Worm (Caenorhabditis elegans) whole organism, L4 larva: ENCODE data around the gene Y38F2AR.10.

Experiments used
- F10B5.3 ChIP-seq: sonication (generic microtip); optimal IDR thresholded peaks from 2 replicates; lab custom pipeline; 2016; ENCODE audit warnings: mild to moderate bottlenecking, missing genetic modification characterization, missing compliant biosample characterization
- F26F4.8 ChIP-seq: fragments of 200-800 bp; sonication (Bioruptor generic); conservative IDR thresholded peaks from 2 replicates; pipeline ENCODE4 v1.3.6; 2022; ENCODE audit warnings: missing genetic modification characterization, missing compliant biosample characterization
- F37D6.2 ChIP-seq: sonication (generic microtip); optimal IDR thresholded peaks from 2 replicates; lab custom pipeline; 2016; ENCODE audit warnings: mild to moderate bottlenecking, missing genetic modification characterization, missing compliant biosample characterization
- F44E2.7 ChIP-seq: fragments of 200-800 bp; sonication (Bioruptor generic); IDR thresholded peaks from 2 replicates; pipeline ENCODE4 v2.1.2; 2022; ENCODE audit warnings: missing genetic modification characterization, missing compliant biosample characterization
- T20F7.1 ChIP-seq: fragments of 200-800 bp; sonication (Bioruptor generic); optimal IDR thresholded peaks from 2 replicates; lab custom pipeline; 2018; ENCODE audit warnings: mild to moderate bottlenecking, missing genetic modification characterization, missing compliant biosample characterization
- T26A8.4 ChIP-seq: fragments of 200-800 bp; sonication (Bioruptor generic); IDR thresholded peaks from 2 replicates; pipeline ENCODE4 v1.3.6; 2022; ENCODE audit warnings: missing genetic modification characterization, missing compliant biosample characterization
- Y48G9A.11 ChIP-seq: fragments of 200-800 bp; sonication (Bioruptor generic); IDR thresholded peaks from 2 replicates; pipeline ENCODE4 v1.3.6; 2022; ENCODE audit warnings: missing genetic modification reagents, missing genetic modification characterization, missing compliant biosample characterization
- ZK546.5 ChIP-seq, 2 experiments: sonication (generic microtip); optimal IDR thresholded peaks; 2 replicates each; lab custom pipeline; 2017; ENCODE audit warnings: missing biosample characterization in 2 of 2, missing genetic modification characterization in 2 of 2
- ceh-32 ChIP-seq: sonication (generic microtip); optimal IDR thresholded peaks from 2 replicates; lab custom pipeline; 2016; ENCODE audit warnings: mild to moderate bottlenecking, missing genetic modification characterization, missing compliant biosample characterization; ENCODE audit not compliant: poor library complexity
- ceh-82 ChIP-seq: sonication (generic microtip); optimal IDR thresholded peaks from 2 replicates; lab custom pipeline; 2017; ENCODE audit warnings: missing biosample characterization, missing genetic modification characterization
- ces-1 ChIP-seq: fragments of 150-350 bp; sonication (generic microtip); optimal IDR thresholded peaks from 4 replicates; lab custom pipeline; 2014; ENCODE audit warnings: missing biosample characterization, missing genetic modification reagents, missing genetic modification characterization
- cey-2 ChIP-seq: sonication (generic microtip); optimal IDR thresholded peaks from 3 replicates; lab custom pipeline; 2017; ENCODE audit warnings: missing genetic modification characterization, mild to moderate bottlenecking, missing compliant biosample characterization, antibody characterized with exemption, borderline replicate concordance; ENCODE audit not compliant: insufficient read depth
- ctbp-1 ChIP-seq: fragments of 200-800 bp; sonication (Bioruptor generic); IDR thresholded peaks from 2 replicates; pipeline ENCODE4 v1.3.6; 2022; ENCODE audit warnings: missing genetic modification reagents, missing genetic modification characterization, missing compliant biosample characterization
- daf-16 ChIP-seq, 3 experiments: sonication (generic microtip); optimal IDR thresholded peaks; 2 replicates each; lab custom pipeline; 2016 to 2017; ENCODE audit warnings: missing genetic modification characterization in 3 of 3, missing genetic modification reagents in 3 of 3, mild to moderate bottlenecking in 2 of 3, missing compliant biosample characterization in 2 of 3, missing biosample characterization in 1 of 3, moderate library complexity in 1 of 3
- daf-8 ChIP-seq: fragments of 200-800 bp; sonication (Bioruptor generic); IDR thresholded peaks from 2 replicates; pipeline ENCODE4 v1.3.6; 2022; ENCODE audit warnings: missing genetic modification characterization, missing compliant biosample characterization
- duxl-1 ChIP-seq: sonication (generic microtip); optimal IDR thresholded peaks from 2 replicates; lab custom pipeline; 2016; ENCODE audit warnings: mild to moderate bottlenecking, missing genetic modification characterization, moderate library complexity, missing compliant biosample characterization; ENCODE audit not compliant: poor library complexity
- egl-27 ChIP-seq: sonication (generic microtip); optimal IDR thresholded peaks from 3 replicates; lab custom pipeline; 2017; ENCODE audit warnings: missing biosample characterization, missing genetic modification reagents, missing genetic modification characterization
- egl-43 ChIP-seq: fragments of 200-800 bp; sonication (Bioruptor generic); IDR thresholded peaks from 2 replicates; pipeline ENCODE4 v1.3.6; 2022; ENCODE audit warnings: missing genetic modification reagents, missing genetic modification characterization, missing compliant biosample characterization
- fos-1 ChIP-seq: fragments of 150-350 bp; optimal IDR thresholded peaks from 2 replicates; lab custom pipeline; 2014; ENCODE audit warnings: missing biosample characterization, missing genetic modification characterization
- hif-1 ChIP-seq, 2 experiments: sonication (generic microtip); optimal IDR thresholded peaks; 2 replicates each; lab custom pipeline; 2016 to 2017; ENCODE audit warnings: missing compliant biosample characterization in 2 of 2, missing genetic modification characterization in 2 of 2, missing genetic modification reagents in 2 of 2, missing genotype in 2 of 2, mild to moderate bottlenecking in 1 of 2
- hlh-30 ChIP-seq: sonication (generic microtip); optimal IDR thresholded peaks from 2 replicates; lab custom pipeline; 2017; ENCODE audit warnings: antibody characterized with exemption, mild to moderate bottlenecking, missing genetic modification characterization, missing compliant biosample characterization; ENCODE audit not compliant: insufficient read depth
- hmg-1.1 ChIP-seq: fragments of 200-800 bp; sonication (Bioruptor generic); IDR thresholded peaks from 2 replicates; pipeline ENCODE4 v1.3.6; 2022; ENCODE audit warnings: missing genetic modification reagents, missing genetic modification characterization, missing compliant biosample characterization
- jun-1 ChIP-seq: fragments of 150-350 bp; optimal IDR thresholded peaks from 2 replicates; lab custom pipeline; 2014; ENCODE audit warnings: missing biosample characterization, missing genetic modification reagents, missing genetic modification characterization
- lin-15B ChIP-seq: fragments of 150-350 bp; sonication (generic microtip); optimal IDR thresholded peaks from 3 replicates; lab custom pipeline; 2014; ENCODE audit warnings: missing biosample characterization, missing genetic modification characterization
- lin-29 ChIP-seq: fragments of 200-800 bp; sonication (Bioruptor generic); IDR thresholded peaks from 2 replicates; pipeline ENCODE4 v1.3.6; 2022; ENCODE audit warnings: missing genetic modification reagents, missing genetic modification characterization, missing compliant biosample characterization
- lin-38 ChIP-seq: fragments of 200-800 bp; sonication (Bioruptor generic); IDR thresholded peaks from 2 replicates; pipeline ENCODE4 v1.3.6; 2022; ENCODE audit warnings: missing genetic modification reagents, missing genetic modification characterization, missing compliant biosample characterization
- lsy-2 ChIP-seq, 2 experiments: fragments of 150-350 bp in 1 of 2; sonication (generic microtip) in 1 of 2; optimal IDR thresholded peaks; 2 replicates each; lab custom pipeline; 2014 to 2017; ENCODE audit warnings: missing biosample characterization in 2 of 2, missing genetic modification characterization in 2 of 2
- madf-5 ChIP-seq, 2 experiments: fragments of 200-800 bp; sonication (Bioruptor generic); IDR thresholded peaks; 2 replicates each; pipeline ENCODE4 v1.3.6; 2022; ENCODE audit warnings: missing compliant biosample characterization in 2 of 2, missing genetic modification characterization in 2 of 2
- mdl-1 ChIP-seq, 2 experiments: fragments of 150-350 bp in 1 of 2; sonication (generic microtip) in 1 of 2; optimal IDR thresholded peaks; 2 replicates each; lab custom pipeline; 2014 to 2017; ENCODE audit warnings: missing biosample characterization in 2 of 2, missing genetic modification characterization in 2 of 2
- mdt-29 ChIP-seq: fragments of 200-800 bp; sonication (Bioruptor generic); IDR thresholded peaks from 2 replicates; pipeline ENCODE4 v1.3.6; 2022; ENCODE audit warnings: missing genetic modification reagents, missing genetic modification characterization, missing compliant biosample characterization
- mep-1 ChIP-seq: fragments of 150-350 bp; sonication (generic microtip); optimal IDR thresholded peaks from 3 replicates; lab custom pipeline; 2014; ENCODE audit warnings: missing biosample characterization, missing genetic modification characterization
- mxl-2 ChIP-seq: fragments of 200-800 bp; sonication (Bioruptor generic); conservative IDR thresholded peaks from 2 replicates; pipeline ENCODE4 v1.3.6; 2022; ENCODE audit warnings: missing genetic modification reagents, missing genetic modification characterization, missing compliant biosample characterization
- mxl-3 ChIP-seq: fragments of 200-800 bp; sonication (Bioruptor generic); optimal IDR thresholded peaks from 2 replicates; lab custom pipeline; 2018; ENCODE audit warnings: mild to moderate bottlenecking, missing genetic modification characterization, missing compliant biosample characterization
- nhr-102 ChIP-seq: sonication (generic microtip); optimal IDR thresholded peaks from 2 replicates; lab custom pipeline; 2016; ENCODE audit warnings: mild to moderate bottlenecking, missing genetic modification characterization, moderate library complexity, missing compliant biosample characterization
- nhr-237 ChIP-seq: sonication (generic microtip); optimal IDR thresholded peaks from 2 replicates; lab custom pipeline; 2017; ENCODE audit warnings: missing biosample characterization, missing genetic modification characterization
- nhr-25 ChIP-seq: sonication (generic microtip); optimal IDR thresholded peaks from 2 replicates; lab custom pipeline; 2017; ENCODE audit warnings: missing genetic modification characterization, mild to moderate bottlenecking, missing compliant biosample characterization, antibody characterized with exemption, moderate library complexity, borderline replicate concordance; ENCODE audit not compliant: insufficient read depth
- nhr-48 ChIP-seq: sonication (generic microtip); optimal IDR thresholded peaks from 2 replicates; lab custom pipeline; 2016; ENCODE audit warnings: mild to moderate bottlenecking, missing genetic modification characterization, missing compliant biosample characterization
- nhr-76 ChIP-seq: fragments of 150-350 bp; optimal IDR thresholded peaks from 2 replicates; lab custom pipeline; 2014; ENCODE audit warnings: missing biosample characterization, missing genetic modification characterization
- pqm-1 ChIP-seq: sonication (generic microtip); optimal IDR thresholded peaks from 2 replicates; lab custom pipeline; 2017; ENCODE audit warnings: missing biosample characterization, missing genetic modification characterization
- rbr-2 ChIP-seq: sonication (generic microtip); optimal IDR thresholded peaks from 2 replicates; lab custom pipeline; 2016; ENCODE audit warnings: missing genotype, missing genetic modification characterization, missing compliant biosample characterization
- skn-1 ChIP-seq: fragments of 150-350 bp; optimal IDR thresholded peaks from 2 replicates; lab custom pipeline; 2014; ENCODE audit warnings: missing biosample characterization, missing genetic modification characterization
- snpc-1.2 ChIP-seq: fragments of 200-800 bp; sonication (Bioruptor generic); IDR thresholded peaks from 2 replicates; pipeline ENCODE4 v1.3.6; 2022; ENCODE audit warnings: missing genetic modification reagents, missing genetic modification characterization, missing compliant biosample characterization
- unc-130 ChIP-seq: sonication (generic microtip); optimal IDR thresholded peaks from 2 replicates; lab custom pipeline; 2016; ENCODE audit warnings: missing genetic modification reagents, missing genetic modification characterization, missing compliant biosample characterization
- unc-62 ChIP-seq, 3 experiments: fragments of 150-350 bp in 1 of 3; sonication (generic microtip); optimal IDR thresholded peaks in 2 of 3; peaks in 1 of 3; 1 replicate in 1 of 3; 2 replicates in 2 of 3; lab custom pipeline; 2014 to 2017; ENCODE audit warnings: missing biosample characterization in 3 of 3, missing genetic modification characterization in 3 of 3, missing genetic modification reagents in 3 of 3, missing genotype in 1 of 3
- zag-1 ChIP-seq: fragments of 150-350 bp; optimal IDR thresholded peaks from 2 replicates; lab custom pipeline; 2014; ENCODE audit warnings: missing biosample characterization, missing genetic modification characterization
- zfp-3 ChIP-seq: fragments of 200-800 bp; sonication (Bioruptor generic); conservative IDR thresholded peaks from 2 replicates; pipeline ENCODE4 v1.3.6; 2022; ENCODE audit warnings: missing genetic modification reagents, missing genetic modification characterization, missing compliant biosample characterization
- zip-11 ChIP-seq: fragments of 200-800 bp; sonication (Bioruptor generic); IDR thresholded peaks from 2 replicates; pipeline ENCODE4 v1.3.6; 2022; ENCODE audit warnings: missing genetic modification characterization, missing compliant biosample characterization
- zip-2 ChIP-seq: fragments of 150-350 bp; optimal IDR thresholded peaks from 2 replicates; lab custom pipeline; 2014; ENCODE audit warnings: missing biosample characterization, missing genetic modification characterization

Y38F2AR.10 gene

DNA sequence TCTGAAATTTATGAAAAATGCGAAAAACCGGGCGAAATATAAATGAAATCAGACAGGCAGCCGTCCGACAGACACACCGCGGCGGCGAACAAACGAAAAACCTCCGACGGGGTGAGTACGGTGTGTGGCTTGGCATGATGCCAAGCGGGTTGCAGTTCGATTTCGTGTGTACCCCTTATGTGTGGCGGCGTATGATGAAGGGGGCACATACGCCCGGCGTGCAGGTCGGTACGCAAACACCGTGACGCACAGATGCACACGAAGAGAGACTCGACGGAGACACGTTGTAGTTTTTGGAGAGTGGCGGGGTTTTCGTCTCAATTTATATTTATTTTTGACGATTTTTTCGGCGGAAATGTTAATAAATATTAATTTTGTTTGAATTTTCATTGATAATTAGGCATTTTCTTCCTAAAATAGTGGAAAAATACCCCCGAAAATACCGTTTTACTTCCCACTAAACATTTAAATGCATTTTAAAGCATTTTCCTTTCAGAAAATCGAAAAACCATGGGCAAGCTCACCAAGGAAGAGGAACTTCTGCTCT lies 10.3 kb downstream of the Y38F2AR.10 start, which contains the start of gene trap-3 (continued):
- TF ChIP-seq zfp-3 (GFP tag; lab: Robert Waterston, UW) (peak; percentile 95), madf-5 (GFP tag; IDR thresholded peaks at IDR 0.05; lab: Robert Waterston, UW) (0 out of 4 replicates have a peak, but pooled peaks of 1 of the 2 experiments have one; percentile 28), nhr-237 (tag; lab: Kevin White, UChicago) (peak; percentile 61), mxl-2 (peak; percentile 79), zip-11 (GFP tag; lab: Robert Waterston, UW) (no peak), F37D6.2 (tag; lab: Kevin White, UChicago) (peak; percentile 89), F10B5.3 (tag; lab: Kevin White, UChicago) (peak; percentile 91), mdl-1 (tag; optimal IDR thresholded peaks at IDR 0.05; lab: Kevin White, UChicago) (peak in 1 of 2 experiments; percentile 85), fos-1 (tag; lab: Kevin White, UChicago) (no peak), ces-1 (GFP tag; lab: Kevin White, UChicago) (no peak), Y48G9A.11 (peak; percentile 87), unc-62 (GFP tag; optimal IDR thresholded peaks at IDR 0.05 in 1 of 2; lab: Kevin White, UChicago) (no peak), unc-62 (tag; optimal IDR thresholded peaks at IDR 0.05; lab: Kevin White, UChicago) (no peak), mdt-29 (GFP tag; lab: Robert Waterston, UW) (peak; percentile 93), ceh-32 (tag; lab: Kevin White, UChicago) (peak; percentile 50), nhr-102 (tag; lab: Kevin White, UChicago) (peak; percentile 96), daf-8 (GFP tag; lab: Robert Waterston, UW) (peak; percentile 64; the same call in 1 of the 2 replicates), egl-27 (tag; lab: Kevin White, UChicago) (no peak), lin-38 (peak; percentile 98), lsy-2 (tag; optimal IDR thresholded peaks at IDR 0.05; lab: Kevin White, UChicago) (peak; percentile 91 to 97), T20F7.1 (peak; percentile 94), ctbp-1 (peak; percentile 94), nhr-48 (tag; lab: Kevin White, UChicago) (peak; percentile 93), daf-16 (GFP tag; optimal IDR thresholded peaks at IDR 0.05; lab: Kevin White, UChicago) (peak; percentile 72 to 88), daf-16 (tag; optimal IDR thresholded peaks at IDR 0.05; lab: Kevin White, UChicago) (peak; percentile 76), mxl-3 (peak; percentile 98), pqm-1 (tag; lab: Kevin White, UChicago) (peak; percentile 1), lin-29 (GFP tag; lab: Robert Waterston, UW) (peak; percentile 90), skn-1 (tag; lab: Kevin White, UChicago) (no peak), jun-1 (tag; lab: Kevin White, UChicago) (peak; percentile 90), ZK546.5 (tag; optimal IDR thresholded peaks at IDR 0.05; lab: Kevin White, UChicago) (peak in 1 of 2 experiments; percentile 72), lin-15B (tag; lab: Kevin White, UChicago) (peak; percentile 57), F26F4.8 (no peak), mep-1 (tag; lab: Kevin White, UChicago) (peak; percentile 98), egl-43 (GFP tag; lab: Robert Waterston, UW) (peak; percentile 92), duxl-1 (peak; percentile 81), hif-1 (tag; optimal IDR thresholded peaks at IDR 0.05; lab: Kevin White, UChicago) (peak; percentile 80 to 90), nhr-76 (tag; lab: Kevin White, UChicago) (no peak), hlh-30 (tag; lab: Kevin White, UChicago) (peak; percentile 95), T26A8.4 (GFP tag; lab: Robert Waterston, UW) (peak; percentile 97), snpc-1.2 (peak; percentile 73), cey-2 (no peak), ceh-82 (peak; percentile 2), hmg-1.1 (GFP tag; lab: Robert Waterston, UW) (peak; percentile 98), rbr-2 (tag; lab: Kevin White, UChicago) (peak; percentile 98), F44E2.7 (GFP tag; lab: Robert Waterston, UW) (no peak), zip-2 (peak; percentile 85), nhr-25 (tag; lab: Kevin White, UChicago) (peak; percentile 96), unc-130 (peak; percentile 90), zag-1 (no peak)
